Worm (Caenorhabditis elegans): ENCODE measurements around the gene nhr-256.

DNA sequence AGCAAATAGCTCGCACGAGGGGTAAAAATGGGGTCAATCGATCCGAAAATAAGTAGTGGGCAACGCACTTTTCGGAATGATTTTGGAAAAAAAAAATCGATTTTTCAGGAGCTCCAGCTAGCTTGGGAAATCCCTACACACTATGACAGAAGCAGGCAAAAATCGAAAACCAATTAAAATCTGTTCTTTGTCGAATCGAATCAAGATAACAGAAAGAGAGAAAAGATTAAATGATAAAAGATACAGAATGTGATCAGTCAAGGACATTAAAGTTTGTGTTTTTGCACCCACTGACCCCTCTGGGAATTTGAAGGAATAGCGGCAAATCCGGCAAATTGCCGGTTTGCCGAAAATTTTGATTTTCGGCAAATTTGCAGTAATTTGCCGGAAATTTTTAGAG is 23.9 kb downstream of the nhr-256 start:
- no peak for TF ChIP-seq egl-5 (tag; optimal IDR thresholded peaks at IDR 0.05)
- TF ChIP-seq lin-39 (tag; optimal IDR thresholded peaks at IDR 0.05), result no peak
- no peak for TF ChIP-seq zag-1 (tag; optimal IDR thresholded peaks at IDR 0.05)
- no peak for TF ChIP-seq R02D3.7 (tag; optimal IDR thresholded peaks at IDR 0.05)
- TF ChIP-seq ztf-4 (tag; optimal IDR thresholded peaks at IDR 0.05), result no peak
- TF ChIP-seq ceh-16 (tag; optimal IDR thresholded peaks at IDR 0.05), result no peak
